Worm (Caenorhabditis elegans) whole organism, mixed stage, embryonic: Measurements from ENCODE around the gene gpx-4.
"Not testable (repeated sequence)": the region's sequence is repeated elsewhere in the genome, so short reads cannot be mapped to it uniquely, and the experiment has no call there.

ENCODE experiments used
- bed-3 ChIP-seq: fragments of 200-800 bp; sonication (Bioruptor generic); optimal IDR thresholded peaks from 3 replicates; lab custom pipeline; 2018; ENCODE audit warnings: mild to moderate bottlenecking, missing genetic modification characterization, moderate library complexity, missing compliant biosample characterization
- blmp-1 ChIP-seq: fragments of 150-350 bp; optimal IDR thresholded peaks from 2 replicates; lab custom pipeline; 2014; ENCODE audit warnings: missing biosample characterization, missing genetic modification characterization
- ceh-39 ChIP-seq: fragments of 150-350 bp; optimal IDR thresholded peaks from 2 replicates; lab custom pipeline; 2014; ENCODE audit warnings: missing biosample characterization, missing genetic modification characterization
- ces-1 ChIP-seq: fragments of 150-350 bp; optimal IDR thresholded peaks from 2 replicates; lab custom pipeline; 2014; ENCODE audit warnings: missing biosample characterization, missing genetic modification reagents, missing genetic modification characterization
- drap-1 ChIP-seq: fragments of 200-800 bp; sonication (Bioruptor generic); optimal IDR thresholded peaks from 3 replicates; lab custom pipeline; 2018; ENCODE audit warnings: mild to moderate bottlenecking, missing genetic modification characterization, missing compliant biosample characterization
- elt-1 ChIP-seq: sonication (generic microtip); optimal IDR thresholded peaks from 2 replicates; lab custom pipeline; 2017; ENCODE audit warnings: missing genetic modification characterization, mild to moderate bottlenecking, missing compliant biosample characterization, antibody characterized with exemption, moderate library complexity, borderline replicate concordance; ENCODE audit not compliant: insufficient read depth
- elt-3 ChIP-seq: fragments of 150-350 bp; optimal IDR thresholded peaks from 2 replicates; lab custom pipeline; 2014; ENCODE audit warnings: missing biosample characterization, missing genetic modification characterization
- flh-1 ChIP-seq: fragments of 200-800 bp; sonication (Bioruptor generic); optimal IDR thresholded peaks from 2 replicates; lab custom pipeline; 2018; ENCODE audit warnings: mild to moderate bottlenecking, missing genetic modification characterization, moderate library complexity, missing compliant biosample characterization
- ham-2 ChIP-seq: fragments of 200-800 bp; sonication (Bioruptor generic); optimal IDR thresholded peaks from 2 replicates; lab custom pipeline; 2018; ENCODE audit warnings: mild to moderate bottlenecking, missing genetic modification characterization, missing compliant biosample characterization
- hlh-1 ChIP-seq: fragments of 150-350 bp; optimal IDR thresholded peaks from 2 replicates; lab custom pipeline; 2014; ENCODE audit warnings: missing biosample characterization, missing genetic modification reagents, missing genetic modification characterization
- lin-13 ChIP-seq: fragments of 150-350 bp; optimal IDR thresholded peaks from 2 replicates; lab custom pipeline; 2014; ENCODE audit warnings: missing biosample characterization, missing genetic modification characterization
- lsy-2 ChIP-seq: fragments of 150-350 bp; optimal IDR thresholded peaks from 2 replicates; lab custom pipeline; 2014; ENCODE audit warnings: missing biosample characterization, missing genetic modification characterization
- mab-5 ChIP-seq: fragments of 150-350 bp; optimal IDR thresholded peaks from 2 replicates; lab custom pipeline; 2014; ENCODE audit warnings: missing biosample characterization, missing genetic modification characterization
- mep-1 ChIP-seq: fragments of 150-350 bp; optimal IDR thresholded peaks from 2 replicates; lab custom pipeline; 2017; ENCODE audit warnings: missing biosample characterization, missing genetic modification reagents, missing genetic modification characterization, inconsistent platforms
- nhr-12 ChIP-seq: fragments of 150-350 bp; optimal IDR thresholded peaks from 2 replicates; lab custom pipeline; 2014; ENCODE audit warnings: missing biosample characterization, missing genetic modification characterization
- nhr-2 ChIP-seq: fragments of 150-350 bp; optimal IDR thresholded peaks from 2 replicates; lab custom pipeline; 2014; ENCODE audit warnings: missing biosample characterization, missing genetic modification characterization
- nhr-237 ChIP-seq: fragments of 150-350 bp; optimal IDR thresholded peaks from 2 replicates; lab custom pipeline; 2014; ENCODE audit warnings: missing biosample characterization, missing genetic modification characterization
- nhr-28 ChIP-seq: fragments of 150-350 bp; optimal IDR thresholded peaks from 2 replicates; lab custom pipeline; 2014; ENCODE audit warnings: missing biosample characterization, missing genetic modification characterization
- nhr-76 ChIP-seq: sonication (generic microtip); optimal IDR thresholded peaks from 2 replicates; lab custom pipeline; 2017; ENCODE audit warnings: missing biosample characterization, missing genetic modification characterization
- pha-4 ChIP-seq: fragments of 150-350 bp; optimal IDR thresholded peaks from 2 replicates; lab custom pipeline; 2018; ENCODE audit warnings: missing biosample characterization, missing genetic modification reagents, missing genetic modification characterization
- sem-2 ChIP-seq: fragments of 200-800 bp; sonication (Bioruptor generic); optimal IDR thresholded peaks from 2 replicates; lab custom pipeline; 2018; ENCODE audit warnings: mild to moderate bottlenecking, missing genetic modification characterization, missing compliant biosample characterization
- snpc-4 ChIP-seq: fragments of 150-350 bp; optimal IDR thresholded peaks from 2 replicates; lab custom pipeline; 2014; ENCODE audit warnings: missing biosample characterization, missing genetic modification characterization
- sptf-1 ChIP-seq: sonication (generic microtip); optimal IDR thresholded peaks from 2 replicates; lab custom pipeline; 2017; ENCODE audit warnings: mild to moderate bottlenecking, missing genetic modification characterization, moderate library complexity, missing compliant biosample characterization
- tbx-8 ChIP-seq: fragments of 200-800 bp; sonication (Bioruptor generic); optimal IDR thresholded peaks from 2 replicates; lab custom pipeline; 2018; ENCODE audit warnings: mild to moderate bottlenecking, missing genetic modification characterization, moderate library complexity, missing compliant biosample characterization
- unc-62 ChIP-seq: fragments of 150-350 bp; optimal IDR thresholded peaks from 2 replicates; lab custom pipeline; 2014; ENCODE audit warnings: missing biosample characterization, missing genetic modification reagents, missing genetic modification characterization
- zip-8 ChIP-seq: fragments of 150-350 bp; optimal IDR thresholded peaks from 2 replicates; lab custom pipeline; 2014; ENCODE audit warnings: missing biosample characterization, missing genetic modification characterization
- ztf-11 ChIP-seq: fragments of 150-350 bp; optimal IDR thresholded peaks from 2 replicates; lab custom pipeline; 2014; ENCODE audit warnings: missing biosample characterization, missing genetic modification characterization

Gene gpx-4

DNA sequence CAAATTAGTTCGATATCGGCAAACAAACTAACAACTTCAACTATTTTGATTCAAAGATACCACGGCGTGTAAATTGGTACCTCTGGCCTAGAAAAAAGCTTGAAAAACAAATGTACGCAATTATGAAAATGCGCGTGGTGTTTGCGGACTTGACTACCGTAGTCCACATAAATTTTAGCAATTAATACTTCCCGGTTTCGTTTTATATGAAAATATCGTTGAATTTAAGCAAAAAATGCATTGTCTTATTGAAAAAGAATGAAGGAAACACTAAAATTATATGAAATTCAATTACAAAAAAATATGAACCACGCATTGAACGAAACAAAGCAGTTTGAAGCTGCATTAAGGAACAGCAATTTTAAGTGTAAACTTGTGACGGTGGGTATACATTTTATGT lies at the start of gene gpx-4:
Gene gpx-4, minus strand, starts transcription at position 101 of the 400 bp plus-strand sequence.
- TF ChIP-seq lin-13 (tag; lab: Kevin White, UChicago); flh-1 (GFP tag; lab: Kevin White, UChicago); hlh-1: not testable (repeated sequence)
- TF ChIP-seq, all 35 proteins: peak for 0; not testable (repeated sequence) for 35

DNA sequence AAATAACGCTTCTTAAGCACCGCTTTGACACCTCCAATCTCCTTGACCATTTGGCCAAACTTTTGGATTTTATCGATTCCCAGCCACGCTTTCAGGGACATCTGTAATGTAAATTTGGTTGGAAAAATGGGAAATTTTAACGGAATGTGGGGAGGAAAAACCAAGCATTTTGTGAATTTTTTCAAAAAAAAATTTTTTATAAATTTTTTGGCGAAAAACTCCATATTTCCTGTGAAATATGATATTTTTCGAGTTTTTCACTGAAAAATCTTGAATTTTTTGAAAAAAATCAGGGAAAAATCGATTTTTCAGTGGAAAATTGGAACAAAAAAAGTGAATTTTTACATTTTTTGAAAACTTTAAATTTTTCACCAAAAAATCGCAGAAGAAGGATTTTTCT lies 44.9 kb upstream of the gpx-4 start, which contains the start of gene ndua-12:
Gene ndua-12, minus strand, starts transcription at position 101 of the 400 bp plus-strand sequence.
- TF ChIP-seq nhr-28; lin-13 (tag; lab: Kevin White, UChicago); drap-1: not testable (repeated sequence)

DNA sequence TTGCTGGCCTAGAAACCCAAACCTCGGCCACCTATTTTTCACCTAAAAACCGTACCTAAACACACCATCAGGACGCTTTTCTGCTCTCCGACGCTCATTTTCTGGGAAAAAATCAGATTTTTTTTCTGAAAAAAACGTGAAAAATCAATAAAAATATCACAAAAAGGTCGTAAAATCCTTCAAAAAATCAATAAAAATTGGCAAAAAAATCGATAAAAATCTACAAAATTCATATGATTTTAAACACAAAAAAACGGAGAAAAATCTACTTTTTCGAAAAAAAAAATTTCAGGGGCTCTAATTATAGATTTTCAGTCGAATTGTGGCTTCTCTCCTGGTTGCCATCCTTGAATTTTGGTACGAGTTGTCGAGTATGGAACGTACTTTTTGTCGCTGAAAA lies 41.7 kb upstream of the gpx-4 start, which contains the start of gene Y94H6A.7:
Gene Y94H6A.7, minus strand, starts transcription at position 101 of the 400 bp plus-strand sequence.
- TF ChIP-seq ces-1 (GFP tag; lab: Kevin White, UChicago); nhr-2 (tag; lab: Kevin White, UChicago); pha-4: not testable (repeated sequence)

DNA sequence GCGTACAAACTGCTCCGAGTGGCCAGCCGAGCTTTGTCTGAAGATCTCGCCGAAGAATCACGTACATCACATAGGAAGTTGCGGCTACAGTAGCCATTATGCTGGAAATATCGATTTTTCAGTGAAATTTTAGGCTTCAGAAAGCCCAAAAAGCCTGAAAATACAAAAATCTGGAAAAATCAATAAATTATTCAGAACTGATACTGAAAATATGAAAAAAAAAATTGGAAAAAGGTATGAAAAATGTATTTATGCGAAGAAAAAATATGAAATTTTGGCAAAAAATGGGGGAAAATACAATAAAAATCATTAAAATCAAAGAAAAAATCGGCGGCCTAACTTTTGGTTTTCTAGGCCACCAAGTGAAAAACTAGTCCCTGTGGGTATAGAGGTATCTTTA lies 38.1 kb upstream of the gpx-4 start, which contains the start of gene Y94H6A.12:
Gene Y94H6A.12, minus strand, starts transcription at position 101 of the 400 bp plus-strand sequence.
- TF ChIP-seq snpc-4: no peak
- TF ChIP-seq ham-2 (GFP tag; lab: Kevin White, UChicago): no peak
- no peak for TF ChIP-seq blmp-1 (tag; lab: Kevin White, UChicago)
- TF ChIP-seq nhr-2 (tag; lab: Kevin White, UChicago): no peak
- TF ChIP-seq nhr-237: no peak
- no peak for TF ChIP-seq nhr-12 (tag; lab: Kevin White, UChicago)
- no peak for TF ChIP-seq ztf-11 (tag; lab: Kevin White, UChicago)

DNA sequence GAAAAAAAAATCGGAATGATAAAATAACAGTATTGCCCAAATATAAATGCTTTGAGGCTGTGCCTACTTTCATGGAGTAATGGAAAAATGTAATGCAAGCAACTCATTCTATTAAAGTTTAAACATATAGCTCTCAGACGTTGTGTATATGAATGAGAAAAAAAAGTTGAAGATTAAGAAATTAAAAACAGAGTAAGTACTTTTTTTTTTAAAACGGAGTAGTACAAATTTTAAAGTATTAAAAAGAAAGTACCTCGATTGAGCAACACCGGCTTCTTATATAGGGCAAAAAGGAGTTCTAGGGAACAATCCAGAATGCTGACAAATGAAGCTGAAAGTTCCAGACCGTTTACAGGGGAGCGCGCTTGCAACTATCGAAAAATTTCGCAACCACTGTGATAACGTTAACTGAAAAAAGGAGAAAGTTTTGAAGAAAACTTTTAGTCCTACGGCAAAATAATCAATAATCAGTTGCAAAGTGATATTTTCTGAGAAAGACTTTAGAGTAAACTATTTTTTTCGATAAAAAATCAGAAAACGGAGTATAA lies 36.4 kb upstream of the gpx-4 start:
- TF ChIP-seq pha-4: no peak
- TF ChIP-seq ceh-39 (tag; lab: Kevin White, UChicago): no peak
- no peak for TF ChIP-seq nhr-12 (tag; lab: Kevin White, UChicago)
- no peak for TF ChIP-seq sptf-1 (tag; lab: Kevin White, UChicago)
- TF ChIP-seq sem-2 (GFP tag; lab: Kevin White, UChicago): no peak
- TF ChIP-seq drap-1: no peak
- TF ChIP-seq ces-1 (GFP tag; lab: Kevin White, UChicago): no peak

DNA sequence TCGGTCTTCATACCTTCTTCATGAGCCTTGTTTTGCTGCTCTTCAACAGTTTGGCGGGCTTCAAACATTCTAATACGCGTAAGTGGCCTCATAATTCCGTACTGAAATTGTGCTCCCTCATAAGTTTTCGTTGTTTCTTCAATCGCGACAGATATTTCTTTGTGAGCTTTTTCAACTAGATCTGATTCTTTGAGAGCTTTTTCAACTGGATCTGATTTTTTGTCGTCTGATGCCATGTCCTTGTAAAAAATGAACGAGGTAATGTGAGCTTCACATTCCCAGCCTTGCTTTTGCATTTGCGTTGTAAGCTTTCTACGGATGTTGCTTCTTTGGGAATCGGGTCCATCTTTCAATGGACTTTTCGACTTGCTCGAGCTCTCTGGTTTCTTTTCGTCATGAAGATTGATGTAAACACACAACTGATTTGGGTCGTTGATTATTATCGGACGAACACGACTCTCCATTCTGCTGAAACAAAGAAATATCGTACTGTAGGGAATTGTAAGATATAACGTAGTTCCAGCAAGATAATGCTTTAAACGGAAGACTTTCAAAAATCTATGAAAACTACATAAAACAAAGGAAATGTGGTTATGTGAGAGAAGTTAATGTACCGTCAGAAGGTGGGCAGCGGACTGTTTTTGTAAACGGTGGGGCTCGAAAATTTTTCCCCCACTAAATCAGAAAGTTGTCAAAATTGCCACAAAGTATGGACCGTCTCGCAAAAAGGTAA lies 35.6 kb upstream of the gpx-4 start, which contains the start of gene Y94H6A.10:
Gene Y94H6A.10, minus strand, starts transcription at position 464 of the 733 bp plus-strand sequence.
- TF ChIP-seq lin-13 (tag; lab: Kevin White, UChicago): no peak
- no peak for TF ChIP-seq lsy-2 (tag; lab: Kevin White, UChicago)

DNA sequence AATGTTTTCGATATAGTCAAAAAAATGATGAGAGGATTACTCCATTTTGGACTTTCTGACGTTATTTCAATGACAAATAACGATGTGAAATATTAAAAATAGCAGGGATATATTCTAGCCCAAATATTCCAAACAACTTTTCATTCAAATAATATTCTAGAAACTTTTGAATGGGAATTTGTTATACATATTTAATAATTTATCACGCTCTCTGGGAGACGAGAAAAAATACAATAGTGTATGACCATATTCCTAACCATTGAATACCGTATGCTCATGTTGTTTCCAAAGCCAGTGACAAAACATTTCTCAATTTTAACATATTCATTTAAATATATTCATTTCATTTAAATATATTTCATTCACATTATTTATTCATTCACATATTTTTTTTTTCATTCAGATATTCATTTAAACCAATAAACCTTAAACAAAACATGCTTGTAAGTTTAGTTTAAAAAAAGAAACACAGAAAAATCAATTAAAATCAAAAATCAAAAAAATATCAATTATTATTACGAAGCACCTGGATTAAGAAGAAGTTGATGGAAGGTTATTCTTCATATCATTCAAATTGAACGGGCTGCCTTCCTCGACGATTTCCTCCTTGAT lies 34.9 kb upstream of the gpx-4 start:
- no peak for TF ChIP-seq nhr-237
- TF ChIP-seq nhr-76 (tag; lab: Kevin White, UChicago): no peak
- TF ChIP-seq sptf-1 (tag; lab: Kevin White, UChicago): no peak
- no peak for TF ChIP-seq zip-8
- TF ChIP-seq ceh-39 (tag; lab: Kevin White, UChicago): no peak
- no peak for TF ChIP-seq unc-62
- no peak for TF ChIP-seq tbx-8 (GFP tag; lab: Kevin White, UChicago)
- no peak for TF ChIP-seq mep-1 (tag; lab: Kevin White, UChicago)
- no peak for TF ChIP-seq elt-3 (tag; lab: Kevin White, UChicago)
- TF ChIP-seq nhr-2 (tag; lab: Kevin White, UChicago): no peak
- no peak for TF ChIP-seq bed-3 (GFP tag; lab: Kevin White, UChicago)
- TF ChIP-seq sem-2 (GFP tag; lab: Kevin White, UChicago): no peak
- TF ChIP-seq flh-1 (GFP tag; lab: Kevin White, UChicago): no peak
- no peak for TF ChIP-seq nhr-28
- TF ChIP-seq elt-1 (tag; lab: Kevin White, UChicago): no peak
- no peak for TF ChIP-seq mab-5 (tag; lab: Kevin White, UChicago)
- TF ChIP-seq lin-13 (tag; lab: Kevin White, UChicago): no peak
- TF ChIP-seq ces-1 (GFP tag; lab: Kevin White, UChicago): no peak
- TF ChIP-seq, all 35 proteins: peak for 0
